Worm (Caenorhabditis elegans): ENCODE measurements around the gene ostf-4.

- TF ChIP-seq W03F9.2 (tag; optimal IDR thresholded peaks at IDR 0.05), result no peak
- TF ChIP-seq dao-5 (tag; optimal IDR thresholded peaks at IDR 0.05), result no peak
- TF ChIP-seq him-1 (tag; optimal IDR thresholded peaks at IDR 0.05), result no peak
Measured at ce11 chrIII:10344762-10345161, 26.4 kb upstream of the ostf-4 start.
